2 worm cellular contexts compared by ENCODE assay signal in genomic region chrII:12296591-12296990, ce11.
A peak's percentile ranks its signal among the peaks of the same experiment; 100 is the strongest.
TF ChIP-seq lines count a peak whose summit lies in the region.

No protein-coding gene starts in this region.

TF ChIP-seq in whole organism, L1 larva, 84 proteins besides CTCF, POLR2A, EP300 and RAD21:
- peak; percentile 3 for TF ChIP-seq nhr-85 (tag; lab: Kevin White, UChicago)
- no peak for TF ChIP-seq snu-23 (GFP tag; optimal IDR thresholded peaks at IDR 0.05; lab: Kevin White, UChicago)
- no peak for TF ChIP-seq ets-5 (GFP tag; IDR thresholded peaks at IDR 0.05; lab: Robert Waterston, UW)
- TF ChIP-seq nhr-76 (tag; optimal IDR thresholded peaks at IDR 0.05; lab: Kevin White, UChicago) = no peak
- TF ChIP-seq elt-3 (tag; optimal IDR thresholded peaks at IDR 0.05; lab: Kevin White, UChicago) = no peak
- no peak for TF ChIP-seq efl-1 (optimal IDR thresholded peaks at IDR 0.05; lab: Kevin White, UChicago)
- peak in 1 of 2 experiments; percentile 55 for TF ChIP-seq efl-1 (GFP tag; optimal IDR thresholded peaks at IDR 0.05 in 1 of 2; lab: Kevin White, UChicago)
- TF ChIP-seq tbx-2 (tag; optimal IDR thresholded peaks at IDR 0.05; lab: Kevin White, UChicago) = no peak
- no peak for TF ChIP-seq nhr-71 (tag; optimal IDR thresholded peaks at IDR 0.05; lab: Kevin White, UChicago)
- TF ChIP-seq vab-15 (tag; optimal IDR thresholded peaks at IDR 0.05; lab: Kevin White, UChicago) = no peak

TF ChIP-seq in whole organism, late embryonic, 69 proteins besides CTCF, POLR2A, EP300 and RAD21:
- TF ChIP-seq hlh-6 (tag; optimal IDR thresholded peaks at IDR 0.05; lab: Kevin White, UChicago) (no peak), Y22D7AL.16 (tag; optimal IDR thresholded peaks at IDR 0.05; lab: Kevin White, UChicago) (no peak), hlh-30 (tag; optimal IDR thresholded peaks at IDR 0.05; lab: Kevin White, UChicago; ENCODE audit: insufficient read depth) (peak; percentile 60), eyg-1 (tag; optimal IDR thresholded peaks at IDR 0.05; lab: Kevin White, UChicago) (no peak), pax-1 (tag; optimal IDR thresholded peaks at IDR 0.05; lab: Kevin White, UChicago) (no peak), unc-55 (GFP tag; optimal IDR thresholded peaks at IDR 0.05; lab: Kevin White, UChicago) (no peak)
